Comparison of ENCODE assay signal across 4 fruit fly cellular contexts in the genomic region with DNA sequence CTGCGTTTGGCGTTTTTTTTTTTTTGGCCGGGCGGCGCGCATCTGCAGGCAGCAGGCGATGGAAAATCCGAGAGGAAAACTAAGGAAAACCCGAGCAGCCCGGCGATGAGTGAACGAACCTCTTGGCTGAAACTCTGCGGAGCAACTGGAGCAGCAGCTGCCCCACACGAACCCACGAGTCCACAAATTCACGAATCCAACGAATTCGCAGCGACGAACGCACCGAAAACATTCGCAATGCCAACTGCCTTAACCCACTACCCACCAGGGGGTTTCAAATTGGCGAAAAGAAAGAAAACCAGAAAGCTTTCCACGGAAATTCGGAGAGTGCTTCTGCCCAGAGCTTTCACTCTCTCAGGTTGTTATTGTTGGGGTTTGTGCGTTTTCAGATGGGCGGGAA.
TF ChIP-seq lines count a peak whose summit lies in the region.

No protein-coding gene starts in this region.

- no peak for TF ChIP-seq CTCF in whole organism, embryonic (GFP tag; optimal IDR thresholded peaks at IDR 0.05; lab: Kevin White, UChicago)

TF ChIP-seq in whole organism, adult, 20 proteins besides CTCF, POLR2A, EP300 and RAD21:
- TF ChIP-seq CG14711 (tag; optimal IDR thresholded peaks at IDR 0.05; lab: Kevin White, UChicago), result no peak
- TF ChIP-seq Crg-1 (GFP tag; optimal IDR thresholded peaks at IDR 0.05; lab: Kevin White, UChicago), result no peak
- no peak for TF ChIP-seq CG7045 (GFP tag; optimal IDR thresholded peaks at IDR 0.05; lab: Kevin White, UChicago)
- TF ChIP-seq toe (GFP tag; optimal IDR thresholded peaks at IDR 0.05; lab: Kevin White, UChicago), result no peak
- TF ChIP-seq bab1 (GFP tag; optimal IDR thresholded peaks at IDR 0.05; lab: Kevin White, UChicago), result peak; percentile 7
- no peak for TF ChIP-seq cic (GFP tag; optimal IDR thresholded peaks at IDR 0.05; lab: Kevin White, UChicago)
- TF ChIP-seq CG33017 (tag; optimal IDR thresholded peaks at IDR 0.05; lab: Kevin White, UChicago), result no peak
- no peak for TF ChIP-seq Mnt (GFP tag; optimal IDR thresholded peaks at IDR 0.05; lab: Kevin White, UChicago)
- no peak for TF ChIP-seq Clk (GFP tag; optimal IDR thresholded peaks at IDR 0.05; lab: Kevin White, UChicago)
- peak; percentile 18 for TF ChIP-seq CG12768 (GFP tag; optimal IDR thresholded peaks at IDR 0.05; lab: Kevin White, UChicago)
- TF ChIP-seq kay (GFP tag; lab: Kevin White, UChicago; ENCODE audit: borderline replicate concordance), result no peak
- TF ChIP-seq ovo (GFP tag; optimal IDR thresholded peaks at IDR 0.05; lab: Kevin White, UChicago), result no peak
- TF ChIP-seq pad (GFP tag; optimal IDR thresholded peaks at IDR 0.05; lab: Kevin White, UChicago), result no peak
TF ChIP-seq in whole organism, adult: peak in this region for 2.

TF ChIP-seq in whole organism, embryonic, 481 proteins besides CTCF, POLR2A, EP300 and RAD21 (continues in another document):
- TF ChIP-seq CG12769 (tag; optimal IDR thresholded peaks at IDR 0.05; lab: Kevin White, UChicago) (no peak), dimm (GFP tag; IDR thresholded peaks at IDR 0.05; lab: Robert Waterston, UW) (no peak), CG5245 (GFP tag; optimal IDR thresholded peaks at IDR 0.05; lab: Kevin White, UChicago) (no peak), Blimp-1 (GFP tag; optimal IDR thresholded peaks at IDR 0.05; lab: Kevin White, UChicago) (no peak), pnt (GFP tag; optimal IDR thresholded peaks at IDR 0.05; lab: Kevin White, UChicago) (no peak), CG12942 (GFP tag; optimal IDR thresholded peaks at IDR 0.05; lab: Kevin White, UChicago) (no peak), amos (GFP tag; IDR thresholded peaks at IDR 0.05; lab: Robert Waterston, UW; ENCODE audit: partially characterized antibody) (peak; percentile 21; the same call in 1 of the 2 replicates), lmd (GFP tag; IDR thresholded peaks at IDR 0.05; lab: Robert Waterston, UW) (no peak), schlank (tag; optimal IDR thresholded peaks at IDR 0.05; lab: Kevin White, UChicago) (no peak), CG9437 (GFP tag; optimal IDR thresholded peaks at IDR 0.05; lab: Kevin White, UChicago) (no peak), chm (GFP tag; IDR thresholded peaks at IDR 0.05; lab: Robert Waterston, UW) (no peak), Trl (optimal IDR thresholded peaks at IDR 0.05; lab: Kevin White, UChicago) (peak; percentile 7 to 14), Trl (GFP tag; optimal IDR thresholded peaks at IDR 0.05; lab: Kevin White, UChicago) (no peak), Nf-YC (tag; optimal IDR thresholded peaks at IDR 0.05; lab: Kevin White, UChicago) (peak; percentile 0), sug (tag; optimal IDR thresholded peaks at IDR 0.05; lab: Kevin White, UChicago) (peak; percentile 66), CrebB (tag; optimal IDR thresholded peaks at IDR 0.05; lab: Kevin White, UChicago) (no peak), Oaz (GFP tag; IDR thresholded peaks at IDR 0.05; lab: Robert Waterston, UW) (no peak), CG16779 (GFP tag; IDR thresholded peaks at IDR 0.05; lab: Robert Waterston, UW) (0 out of 2 replicates have a peak, but pooled peaks have one; percentile 17), crol (GFP tag; IDR thresholded peaks at IDR 0.05; lab: Robert Waterston, UW) (no peak), ssp (GFP tag; IDR thresholded peaks at IDR 0.05; lab: Robert Waterston, UW) (no peak), CG34422 (GFP tag; IDR thresholded peaks at IDR 0.05; lab: Robert Waterston, UW) (no peak; the same call in 2 of the 3 replicates), CG1832 (GFP tag; optimal IDR thresholded peaks at IDR 0.05; lab: Kevin White, UChicago) (no peak), YL-1 (GFP tag; optimal IDR thresholded peaks at IDR 0.05; lab: Kevin White, UChicago) (no peak), CG15514 (GFP tag; optimal IDR thresholded peaks at IDR 0.05; lab: Kevin White, UChicago) (peak; percentile 5), E2f2 (GFP tag; IDR thresholded peaks at IDR 0.05; lab: Robert Waterston, UW) (no peak)

TF ChIP-seq in whole organism, prepupa, 60 proteins besides CTCF, POLR2A, EP300 and RAD21:
- TF ChIP-seq CG31627 (GFP tag; optimal IDR thresholded peaks at IDR 0.05; lab: Kevin White, UChicago) (no peak), CG16779 (tag; optimal IDR thresholded peaks at IDR 0.05; lab: Kevin White, UChicago) (no peak), eg (GFP tag; IDR thresholded peaks at IDR 0.05; lab: Robert Waterston, UW) (0 out of 3 replicates have a peak, but pooled peaks have one; percentile 41), lz (GFP tag; optimal IDR thresholded peaks at IDR 0.05; lab: Kevin White, UChicago) (no peak), Eip93F (GFP tag; optimal IDR thresholded peaks at IDR 0.05; lab: Kevin White, UChicago) (peak; percentile 59), net (GFP tag; optimal IDR thresholded peaks at IDR 0.05; lab: Kevin White, UChicago) (no peak)

TF ChIP-seq in whole organism, pupa, 21 proteins besides CTCF, POLR2A, EP300 and RAD21:
- TF ChIP-seq CG17806 (tag; optimal IDR thresholded peaks at IDR 0.05; lab: Kevin White, UChicago) (no peak), CG32121 (GFP tag; IDR thresholded peaks at IDR 0.05; lab: Robert Waterston, UW) (peak; percentile 27; the same call in 1 of the 2 replicates), Ets98B (GFP tag; IDR thresholded peaks at IDR 0.05; lab: Robert Waterston, UW) (peak; percentile 47)
